Worm (Caenorhabditis elegans): ENCODE measurements around the gene cyn-10.

ce11 chrII:6900708-6901107 is 12.5 kb downstream of the cyn-10 start:
- TF ChIP-seq ztf-11 (tag; optimal IDR thresholded peaks at IDR 0.05) = no peak
- no peak for TF ChIP-seq daf-16 (GFP tag; optimal IDR thresholded peaks at IDR 0.05)
- no peak for TF ChIP-seq daf-16 (tag; optimal IDR thresholded peaks at IDR 0.05)
- TF ChIP-seq madf-9 (GFP tag; conservative IDR thresholded peaks at IDR 0.05) = no peak
- no peak for TF ChIP-seq Y75B8A.6 (GFP tag; IDR thresholded peaks at IDR 0.05)
- no peak for TF ChIP-seq nhr-11 (tag; optimal IDR thresholded peaks at IDR 0.05)
- TF ChIP-seq hlh-30 (tag; optimal IDR thresholded peaks at IDR 0.05; ENCODE audit: insufficient read depth) = no peak
- TF ChIP-seq hmg-1.1 (GFP tag; IDR thresholded peaks at IDR 0.05) = no peak
- no peak for TF ChIP-seq nhr-237 (tag; optimal IDR thresholded peaks at IDR 0.05)
- peak in 1 of 2 experiments; percentile 84 for TF ChIP-seq unc-62 (GFP tag; optimal IDR thresholded peaks at IDR 0.05 in 1 of 2)
- TF ChIP-seq unc-62 (tag; optimal IDR thresholded peaks at IDR 0.05) = no peak
- no peak for TF ChIP-seq ama-1 (optimal IDR thresholded peaks at IDR 0.05)
- TF ChIP-seq lin-13 (GFP tag; optimal IDR thresholded peaks at IDR 0.05) = no peak
- no peak for TF ChIP-seq pqm-1 (tag; optimal IDR thresholded peaks at IDR 0.05)
- no peak for TF ChIP-seq ceh-28 (tag; optimal IDR thresholded peaks at IDR 0.05)
- TF ChIP-seq lim-7 (GFP tag; IDR thresholded peaks at IDR 0.05) = no peak
